Worm (Caenorhabditis elegans): Measurements from ENCODE around the gene T11F9.10.

T11F9.10 gene

ce11 chrV:11454917-11455316 is 31.9 kb upstream of the T11F9.10 start:
- no peak for TF ChIP-seq madf-6 (GFP tag; IDR thresholded peaks at IDR 0.05)
- no peak for TF ChIP-seq T26A5.8 (tag; optimal IDR thresholded peaks at IDR 0.05)
- no peak for TF ChIP-seq madf-3 (GFP tag; IDR thresholded peaks at IDR 0.05)
- no peak for TF ChIP-seq F55B11.4 (tag; optimal IDR thresholded peaks at IDR 0.05; ENCODE audit: borderline replicate concordance, insufficient read depth)
- TF ChIP-seq ztf-22 (GFP tag; optimal IDR thresholded peaks at IDR 0.05) = no peak
- TF ChIP-seq B0261.1 (tag; optimal IDR thresholded peaks at IDR 0.05) = no peak
- no peak for TF ChIP-seq attf-5 (GFP tag; optimal IDR thresholded peaks at IDR 0.05)
- TF ChIP-seq atf-7 (tag; optimal IDR thresholded peaks at IDR 0.05) = no peak
- TF ChIP-seq egrh-3 (GFP tag; IDR thresholded peaks at IDR 0.05) = no peak
- TF ChIP-seq tbx-9 (tag; optimal IDR thresholded peaks at IDR 0.05; ENCODE audit: borderline replicate concordance) = no peak
- TF ChIP-seq bed-1 (GFP tag; IDR thresholded peaks at IDR 0.05) = no peak
- TF ChIP-seq Y95B8A.8 (GFP tag; IDR thresholded peaks at IDR 0.05) = no peak
- TF ChIP-seq aptf-2 (GFP tag; conservative IDR thresholded peaks at IDR 0.05) = no peak
- no peak for TF ChIP-seq lir-1 (GFP tag; conservative IDR thresholded peaks at IDR 0.05)
- no peak for TF ChIP-seq ceh-58 (GFP tag; IDR thresholded peaks at IDR 0.05)
- no peak for TF ChIP-seq F57C9.4 (tag; optimal IDR thresholded peaks at IDR 0.05)
- no peak for TF ChIP-seq ccch-3 (GFP tag; optimal IDR thresholded peaks at IDR 0.05)

ce11 chrV:11459255-11459654 is 27.5 kb upstream of the T11F9.10 start, which contains the start of gene T11F9.1:
TSS of gene T11F9.1 (plus strand) at chrV:11459555.
- TF ChIP-seq Y67H2A.10 (GFP tag; conservative IDR thresholded peaks at IDR 0.05) (no peak), attf-5 (GFP tag; optimal IDR thresholded peaks at IDR 0.05) (no peak), madf-6 (GFP tag; IDR thresholded peaks at IDR 0.05) (no peak), T26A5.8 (tag; optimal IDR thresholded peaks at IDR 0.05) (no peak), ceh-100 (GFP tag; IDR thresholded peaks at IDR 0.05) (no peak), cebp-2 (GFP tag; IDR thresholded peaks at IDR 0.05) (no peak), sea-2 (GFP tag; IDR thresholded peaks at IDR 0.05) (no peak), nhr-90 (tag; optimal IDR thresholded peaks at IDR 0.05) (no peak), tlf-1 (GFP tag; optimal IDR thresholded peaks at IDR 0.05) (no peak), die-1 (tag; optimal IDR thresholded peaks at IDR 0.05) (no peak), F52B5.7 (tag; optimal IDR thresholded peaks at IDR 0.05) (no peak), lsl-1 (GFP tag; optimal IDR thresholded peaks at IDR 0.05) (no peak), mel-28 (tag; optimal IDR thresholded peaks at IDR 0.05; ENCODE audit: borderline replicate concordance) (no peak), B0035.1 (tag; optimal IDR thresholded peaks at IDR 0.05) (no peak), hrde-1 (tag; optimal IDR thresholded peaks at IDR 0.05; ENCODE audit: borderline replicate concordance) (no peak), ceh-40 (GFP tag; IDR thresholded peaks at IDR 0.05) (no peak), Y95B8A.8 (GFP tag; IDR thresholded peaks at IDR 0.05) (no peak), egl-44 (GFP tag; IDR thresholded peaks at IDR 0.05) (no peak), him-1 (tag; optimal IDR thresholded peaks at IDR 0.05) (no peak)

- TF ChIP-seq mel-28 (tag; optimal IDR thresholded peaks at IDR 0.05; ENCODE audit: borderline replicate concordance) = no peak
Measured at ce11 chrV:11462963-11463453, 23.8 kb upstream of the T11F9.10 start, which contains the start of gene zipt-16. TSS of gene zipt-16 (plus strand) at chrV:11463013.

ce11 chrV:11470210-11470713 is 16.5 kb upstream of the T11F9.10 start, which contains the start of gene aat-6:
TSS of gene aat-6 (minus strand) at chrV:11470663.
- no peak for TF ChIP-seq hmg-1.2 (GFP tag; IDR thresholded peaks at IDR 0.05)
- TF ChIP-seq F23B12.7 (tag; optimal IDR thresholded peaks at IDR 0.05; ENCODE audit: insufficient read depth) = no peak
- TF ChIP-seq ets-4 (GFP tag; optimal IDR thresholded peaks at IDR 0.05) = peak; percentile 38
- TF ChIP-seq B0019.2 (GFP tag; conservative IDR thresholded peaks at IDR 0.05) = no peak
- TF ChIP-seq nhr-80 (tag; optimal IDR thresholded peaks at IDR 0.05) = peak; percentile 92
- TF ChIP-seq cebp-2 (GFP tag; IDR thresholded peaks at IDR 0.05) = no peak
- TF ChIP-seq let-607 (tag; optimal IDR thresholded peaks at IDR 0.05) = peak in 1 of 2 experiments; percentile 23

All from whole organism, young adult.